Fruit fly (Drosophila melanogaster) whole organism, embryonic: ENCODE results near the gene Oseg2.

Source experiments
- CG10565 ChIP-seq: fragments of 200-800 bp; sonication (Bioruptor generic); optimal IDR thresholded peaks from 3 replicates; lab custom pipeline; 2016; ENCODE audit warnings: missing biosample characterization, mild to moderate bottlenecking, missing genetic modification characterization
- CG14441 ChIP-seq: fragments of 200-800 bp; sonication (Bioruptor generic); IDR thresholded peaks from 2 replicates; pipeline ENCODE4 v1.3.6; 2022; ENCODE audit warnings: missing biosample characterization, missing genetic modification characterization
- CG18011 ChIP-seq: fragments of 200-800 bp; sonication (Bioruptor generic); optimal IDR thresholded peaks from 2 replicates; lab custom pipeline; 2017; ENCODE audit warnings: missing biosample characterization, missing genetic modification characterization, mild to moderate bottlenecking, moderate library complexity, missing genotype
- Dfd ChIP-seq, 2 experiments: fragments of >200 bp; optimal IDR thresholded peaks; 2 replicates each; lab custom pipeline; 2017; ENCODE audit warnings: missing biosample characterization in 2 of 2, missing genetic modification characterization in 2 of 2
- Neu2 ChIP-seq: fragments of 200-800 bp; sonication (Bioruptor generic); optimal IDR thresholded peaks from 3 replicates; lab custom pipeline; 2016; ENCODE audit warnings: missing biosample characterization, missing genetic modification characterization, borderline replicate concordance
- abd-A ChIP-seq: fragments of 200-800 bp; sonication (Bioruptor generic); optimal IDR thresholded peaks from 3 replicates; lab custom pipeline; 2019; ENCODE audit warnings: missing biosample characterization, mild to moderate bottlenecking, missing genetic modification characterization, moderate library complexity
- ssp ChIP-seq: fragments of 200-800 bp; sonication (Bioruptor generic); IDR thresholded peaks from 2 replicates; pipeline ENCODE4 v1.3.6; 2022; ENCODE audit warnings: missing biosample characterization, missing genetic modification characterization

dm6 chr3L:2255775-2256174 lies 26.3 kb downstream of the Oseg2 start:
- TF ChIP-seq CG18011 (GFP tag; lab: Kevin White, UChicago), result no peak
- no peak for TF ChIP-seq CG10565
- TF ChIP-seq ssp, result no peak
- TF ChIP-seq CG14441 (GFP tag; lab: Robert Waterston, UW), result no peak
- TF ChIP-seq Neu2 (GFP tag; lab: Kevin White, UChicago), result no peak
- no peak for TF ChIP-seq Dfd (GFP tag; optimal IDR thresholded peaks at IDR 0.05; lab: Kevin White, UChicago)
- no peak for TF ChIP-seq abd-A
